Fruit fly (Drosophila melanogaster): Measurements from ENCODE around the gene CG8927.
A peak's percentile ranks its signal among the peaks of the same experiment; 100 is the strongest.

Gene CG8927

DNA sequence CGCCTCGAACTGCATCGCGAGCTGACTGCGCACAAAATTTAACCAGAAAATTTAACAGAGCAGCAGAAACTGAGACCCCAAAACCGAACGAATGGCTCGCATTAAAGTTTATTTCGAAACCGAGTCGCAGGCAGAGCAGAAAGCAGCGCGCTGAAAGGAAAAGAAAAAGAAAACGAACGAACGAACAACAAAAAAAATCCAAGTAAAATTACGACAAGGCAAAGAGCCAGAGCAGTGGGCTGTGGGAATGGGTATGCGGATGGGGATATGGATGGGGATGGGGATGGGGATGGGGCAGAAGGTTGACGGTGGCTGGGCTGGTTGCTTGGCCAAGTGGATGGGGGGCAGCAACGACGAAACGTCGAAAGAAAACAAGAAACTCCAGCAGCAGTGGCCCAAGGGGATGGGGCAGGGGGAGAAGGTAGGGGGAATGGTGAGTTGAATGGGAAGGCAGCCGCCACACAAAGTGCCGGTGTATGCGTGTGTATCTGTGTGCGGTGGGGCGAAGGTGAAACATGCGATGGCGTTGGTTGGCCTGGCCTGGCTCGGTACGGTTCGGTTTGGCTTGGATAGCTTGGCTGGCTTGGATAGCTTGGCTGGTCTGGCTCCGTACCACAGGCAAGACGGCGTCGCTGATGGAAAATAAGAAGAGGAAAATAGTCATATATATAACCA lies 27.4 kb downstream of the CG8927 start (continued):
- TF ChIP-seq Hr51 (GFP tag; optimal IDR thresholded peaks at IDR 0.05) (peak in 1 of 2 experiments; percentile 13), CG10654 (GFP tag; optimal IDR thresholded peaks at IDR 0.05) (no peak), fu2 (GFP tag; optimal IDR thresholded peaks at IDR 0.05) (no peak), CG9609 (GFP tag; optimal IDR thresholded peaks at IDR 0.05) (no peak), unc-4 (GFP tag; IDR thresholded peaks at IDR 0.05; ENCODE audit: partially characterized antibody) (no peak), CG7357 (GFP tag; IDR thresholded peaks at IDR 0.05) (no peak), CG9727 (GFP tag; optimal IDR thresholded peaks at IDR 0.05) (no peak), row (GFP tag; IDR thresholded peaks at IDR 0.05) (no peak; the same call in 2 of the 3 replicates), twi (tag; optimal IDR thresholded peaks at IDR 0.05) (no peak), z (GFP tag; IDR thresholded peaks at IDR 0.05) (no peak), CG2129 (GFP tag; IDR thresholded peaks at IDR 0.05; ENCODE audit: partially characterized antibody) (no peak), zfh2 (GFP tag; optimal IDR thresholded peaks at IDR 0.05) (no peak), Dfd (GFP tag; optimal IDR thresholded peaks at IDR 0.05) (no peak), CG33213 (GFP tag; optimal IDR thresholded peaks at IDR 0.05) (no peak), bcd (GFP tag; optimal IDR thresholded peaks at IDR 0.05) (no peak), Ravus (GFP tag; IDR thresholded peaks at IDR 0.05) (no peak), corto (GFP tag; optimal IDR thresholded peaks at IDR 0.05) (peak; percentile 32), CG3407 (GFP tag; optimal IDR thresholded peaks at IDR 0.05) (no peak), CG17612 (GFP tag; IDR thresholded peaks at IDR 0.05) (no peak), shn (GFP tag; optimal IDR thresholded peaks at IDR 0.05) (no peak), CG11696 (GFP tag; IDR thresholded peaks at IDR 0.05) (no peak), Stat92E (GFP tag; optimal IDR thresholded peaks at IDR 0.05) (peak in 1 of 3 experiments; percentile 20), yki (optimal IDR thresholded peaks at IDR 0.05) (no peak), Optix (GFP tag; IDR thresholded peaks at IDR 0.05) (no peak), seq (GFP tag; IDR thresholded peaks at IDR 0.05) (no peak), CG14050 (GFP tag; IDR thresholded peaks at IDR 0.05) (no peak), CG2712 (tag; optimal IDR thresholded peaks at IDR 0.05) (peak; percentile 17), dmrt99B (tag; optimal IDR thresholded peaks at IDR 0.05) (no peak), fd96Cb (tag; optimal IDR thresholded peaks at IDR 0.05) (no peak), HmgD (GFP tag; optimal IDR thresholded peaks at IDR 0.05) (no peak), stwl (tag; optimal IDR thresholded peaks at IDR 0.05) (no peak), CG16815 (GFP tag; optimal IDR thresholded peaks at IDR 0.05) (no peak), pho (GFP tag; optimal IDR thresholded peaks at IDR 0.05) (no peak), run (tag; optimal IDR thresholded peaks at IDR 0.05) (no peak), CTCF (GFP tag; optimal IDR thresholded peaks at IDR 0.05) (no peak), slbo (GFP tag; IDR thresholded peaks at IDR 0.05) (no peak), en (GFP tag; optimal IDR thresholded peaks at IDR 0.05) (no peak), CG14710 (tag; optimal IDR thresholded peaks at IDR 0.05) (no peak), CrebB (tag; optimal IDR thresholded peaks at IDR 0.05) (peak; percentile 25), Fer1 (GFP tag; optimal IDR thresholded peaks at IDR 0.05) (peak; percentile 49), ewg (GFP tag; optimal IDR thresholded peaks at IDR 0.05) (no peak), wor (GFP tag; IDR thresholded peaks at IDR 0.05) (no peak), Kr (GFP tag; optimal IDR thresholded peaks at IDR 0.05) (no peak), CG14014 (GFP tag; IDR thresholded peaks at IDR 0.05) (peak; percentile 33; the same call in 1 of the 2 replicates), CG17568 (GFP tag; optimal IDR thresholded peaks at IDR 0.05) (no peak), CG11695 (GFP tag; IDR thresholded peaks at IDR 0.05) (no peak), CG8290 (GFP tag; optimal IDR thresholded peaks at IDR 0.05) (no peak), CG8290 (tag; optimal IDR thresholded peaks at IDR 0.05) (peak in 1 of 2 experiments; percentile 43), CG17359 (tag; optimal IDR thresholded peaks at IDR 0.05) (peak; percentile 41), mirr (GFP tag; optimal IDR thresholded peaks at IDR 0.05) (peak; percentile 64), CG15601 (tag; optimal IDR thresholded peaks at IDR 0.05) (no peak), CG8281 (tag; optimal IDR thresholded peaks at IDR 0.05) (no peak)
